Worm (Caenorhabditis elegans): ENCODE data around the gene C52A11.3.

DNA sequence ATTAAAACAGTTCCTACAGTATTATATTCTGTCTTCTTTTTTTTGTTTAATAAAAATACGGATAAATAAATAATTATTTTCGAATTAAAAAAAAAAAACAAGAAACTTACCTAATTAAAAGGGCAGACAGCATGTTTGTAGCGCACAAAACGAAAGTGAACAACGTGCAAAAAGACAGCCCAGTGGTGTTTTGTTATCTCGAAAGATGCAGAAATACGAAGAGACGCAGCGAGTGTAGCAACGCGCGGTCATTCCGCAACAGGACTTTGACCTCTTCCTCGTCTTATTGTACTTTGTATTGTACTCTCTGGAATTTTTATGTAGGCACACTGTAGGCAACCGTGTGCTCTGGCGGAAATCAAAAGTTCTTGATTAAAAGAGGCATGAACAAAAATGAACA is 43.5 kb upstream of the C52A11.3 start, which contains the start of gene gbh-1:
- no peak for TF ChIP-seq lin-15B (tag; optimal IDR thresholded peaks at IDR 0.05)
- no peak for TF ChIP-seq mep-1 (tag; optimal IDR thresholded peaks at IDR 0.05)
- no peak for TF ChIP-seq nhr-11 (tag; optimal IDR thresholded peaks at IDR 0.05)
- no peak for TF ChIP-seq mdt-29 (GFP tag; IDR thresholded peaks at IDR 0.05)
- no peak for TF ChIP-seq daf-12 (tag; optimal IDR thresholded peaks at IDR 0.05)
- TF ChIP-seq nhr-237 (tag; optimal IDR thresholded peaks at IDR 0.05), result no peak
- TF ChIP-seq pha-4 (GFP tag; IDR thresholded peaks at IDR 0.05), result no peak
- TF ChIP-seq pha-4 (tag; optimal IDR thresholded peaks at IDR 0.05), result no peak
- no peak for TF ChIP-seq lin-13 (GFP tag; optimal IDR thresholded peaks at IDR 0.05)
- no peak for TF ChIP-seq unc-130 (GFP tag; optimal IDR thresholded peaks at IDR 0.05)
- no peak for TF ChIP-seq zfp-2 (tag; optimal IDR thresholded peaks at IDR 0.05)
- no peak for TF ChIP-seq unc-39 (tag; optimal IDR thresholded peaks at IDR 0.05)
- TF ChIP-seq ama-1 (optimal IDR thresholded peaks at IDR 0.05), result no peak
- TF ChIP-seq nhr-77 (tag; optimal IDR thresholded peaks at IDR 0.05), result no peak
- no peak for TF ChIP-seq daf-8 (GFP tag; IDR thresholded peaks at IDR 0.05)
